Fruit fly (Drosophila melanogaster) whole organism, embryonic: ENCODE measurements around the gene fd96Cb.
A peak's percentile ranks its signal among the peaks of the same experiment; 100 is the strongest.

Experiments used
- Antp ChIP-seq: fragments of 200-800 bp; sonication (Bioruptor generic); optimal IDR thresholded peaks from 3 replicates; lab custom pipeline; 2016; ENCODE audit warnings: missing biosample characterization, missing genetic modification characterization
- Bgb ChIP-seq: fragments of 200-800 bp; sonication (Bioruptor generic); IDR thresholded peaks from 2 replicates; pipeline ENCODE4 v1.3.6; 2022; ENCODE audit warnings: missing biosample characterization, missing genetic modification characterization; ENCODE audit not compliant: partially characterized antibody
- CG10462 ChIP-seq: fragments of 200-800 bp; sonication (Bioruptor generic); optimal IDR thresholded peaks from 2 replicates; lab custom pipeline; 2016; ENCODE audit warnings: missing biosample characterization, missing genetic modification characterization
- CG11504 ChIP-seq: fragments of 200-800 bp; sonication (Bioruptor generic); optimal IDR thresholded peaks from 3 replicates; lab custom pipeline; 2019; ENCODE audit warnings: missing biosample characterization, mild to moderate bottlenecking, missing genetic modification characterization, moderate library complexity
- CG11560 ChIP-seq: fragments of 200-800 bp; sonication (Bioruptor generic); IDR thresholded peaks from 3 replicates; pipeline ENCODE4 v1.3.6; 2022; ENCODE audit warnings: missing biosample characterization, missing genetic modification characterization
- CG11695 ChIP-seq: fragments of 200-800 bp; sonication (Bioruptor generic); IDR thresholded peaks from 3 replicates; pipeline ENCODE4 v1.3.6; 2022; ENCODE audit warnings: missing biosample characterization, missing genetic modification characterization
- CG32532 ChIP-seq: fragments of 200-800 bp; sonication (Bioruptor generic); IDR thresholded peaks from 2 replicates; pipeline ENCODE4 v1.3.6; 2022; ENCODE audit warnings: missing biosample characterization, missing genetic modification characterization
- CG3407 ChIP-seq: fragments of 200-800 bp; sonication (Bioruptor generic); optimal IDR thresholded peaks from 2 replicates; lab custom pipeline; 2018; ENCODE audit warnings: missing biosample characterization, mild to moderate bottlenecking, missing genetic modification characterization
- CG34422 ChIP-seq: fragments of 200-800 bp; sonication (Bioruptor generic); IDR thresholded peaks from 3 replicates; pipeline ENCODE4 v1.3.6; 2022; ENCODE audit warnings: missing biosample characterization, missing genetic modification characterization
- CG3847 ChIP-seq: fragments of 200-800 bp; sonication (Bioruptor generic); IDR thresholded peaks from 2 replicates; pipeline ENCODE4 v1.3.6; 2022; ENCODE audit warnings: missing biosample characterization, missing genetic modification characterization
- CG3995 ChIP-seq: fragments of 200-800 bp; sonication (Bioruptor generic); optimal IDR thresholded peaks from 3 replicates; lab custom pipeline; 2016; ENCODE audit warnings: missing biosample characterization, missing genetic modification characterization
- CG4617 ChIP-seq: fragments of 200-800 bp; sonication (Bioruptor generic); optimal IDR thresholded peaks from 3 replicates; lab custom pipeline; 2016; ENCODE audit warnings: missing biosample characterization, missing genetic modification characterization, borderline replicate concordance
- CG6791 ChIP-seq: fragments of 200-800 bp; sonication (Bioruptor generic); IDR thresholded peaks from 3 replicates; pipeline ENCODE4 v1.3.6; 2022; ENCODE audit warnings: missing biosample characterization, missing genetic modification characterization; ENCODE audit not compliant: partially characterized antibody
- CG7839 ChIP-seq: fragments of 200-800 bp; sonication (Bioruptor generic); optimal IDR thresholded peaks from 3 replicates; lab custom pipeline; 2018; ENCODE audit warnings: missing biosample characterization, mild to moderate bottlenecking, missing genetic modification characterization, moderate library complexity
- CG8089 ChIP-seq: fragments of 200-800 bp; sonication (Bioruptor generic); optimal IDR thresholded peaks from 3 replicates; lab custom pipeline; 2016; ENCODE audit warnings: missing biosample characterization, missing genetic modification characterization
- CG9876 ChIP-seq: fragments of 200-800 bp; sonication (Bioruptor generic); optimal IDR thresholded peaks from 2 replicates; lab custom pipeline; 2016; ENCODE audit warnings: missing biosample characterization, missing genetic modification characterization
- CHES-1-like ChIP-seq: fragments of 200-800 bp; sonication (Bioruptor generic); optimal IDR thresholded peaks from 2 replicates; lab custom pipeline; 2016; ENCODE audit warnings: missing biosample characterization, missing genetic modification characterization
- CrebB ChIP-seq: fragments of 200-800 bp; sonication (Bioruptor generic); optimal IDR thresholded peaks from 3 replicates; lab custom pipeline; 2018; ENCODE audit warnings: missing biosample characterization, mild to moderate bottlenecking, missing genetic modification characterization
- Doc3 ChIP-seq: fragments of 200-800 bp; sonication (Bioruptor generic); IDR thresholded peaks from 3 replicates; pipeline ENCODE4 v1.3.6; 2022; ENCODE audit warnings: missing biosample characterization, missing genetic modification characterization; ENCODE audit not compliant: partially characterized antibody
- Dref ChIP-seq: fragments of 200-800 bp; sonication (Bioruptor generic); IDR thresholded peaks from 2 replicates; pipeline ENCODE4 v1.3.6; 2022; ENCODE audit warnings: missing biosample characterization, missing genetic modification characterization
- H2.0 ChIP-seq: fragments of 200-800 bp; sonication (Bioruptor generic); IDR thresholded peaks from 2 replicates; pipeline ENCODE4 v1.3.6; 2022; ENCODE audit warnings: missing biosample characterization, missing genetic modification characterization
- MBD-R2 ChIP-seq: fragments of 200-800 bp; sonication (Bioruptor generic); IDR thresholded peaks from 2 replicates; pipeline ENCODE4 v1.3.6; 2022; ENCODE audit warnings: missing biosample characterization, missing genetic modification characterization
- Rfx ChIP-seq: fragments of 200-800 bp; sonication (Bioruptor generic); IDR thresholded peaks from 2 replicates; pipeline ENCODE4 v1.3.6; 2022; ENCODE audit warnings: missing biosample characterization, missing genetic modification characterization
- Side ChIP-seq: fragments of 200-800 bp; sonication (Bioruptor generic); optimal IDR thresholded peaks from 2 replicates; lab custom pipeline; 2016; ENCODE audit warnings: missing biosample characterization, missing genetic modification characterization
- Sox100B ChIP-seq: fragments of 200-800 bp; sonication (Bioruptor generic); optimal IDR thresholded peaks from 3 replicates; lab custom pipeline; 2018; ENCODE audit warnings: missing biosample characterization, mild to moderate bottlenecking, missing genetic modification characterization
- Stat92E ChIP-seq, 3 experiments: fragments of >200 bp in 2 of 3; fragments of 200-800 bp in 1 of 3; sonication (Bioruptor generic) in 1 of 3; optimal IDR thresholded peaks; 2 replicates each; lab custom pipeline; 2017 to 2019; ENCODE audit warnings: missing biosample characterization in 3 of 3, missing genetic modification characterization in 3 of 3, mild to moderate bottlenecking in 1 of 3, moderate library complexity in 1 of 3
- Tbp ChIP-seq: fragments of >200 bp; optimal IDR thresholded peaks from 2 replicates; lab custom pipeline; 2018; ENCODE audit warnings: missing biosample characterization, missing genetic modification characterization
- YL-1 ChIP-seq: fragments of 200-800 bp; sonication (Bioruptor generic); optimal IDR thresholded peaks from 3 replicates; lab custom pipeline; 2017; ENCODE audit warnings: missing biosample characterization, mild to moderate bottlenecking, missing genetic modification characterization
- bbx ChIP-seq: fragments of 200-800 bp; sonication (Bioruptor generic); IDR thresholded peaks from 2 replicates; pipeline ENCODE4 v1.3.6; 2022; ENCODE audit warnings: missing biosample characterization, missing genetic modification characterization; ENCODE audit not compliant: partially characterized antibody
- danr ChIP-seq: fragments of 200-800 bp; sonication (Bioruptor generic); IDR thresholded peaks from 2 replicates; pipeline ENCODE4 v1.3.6; 2022; ENCODE audit warnings: missing biosample characterization, missing genetic modification characterization
- dm ChIP-seq: fragments of 200-800 bp; sonication (Bioruptor generic); optimal IDR thresholded peaks from 3 replicates; lab custom pipeline; 2016; ENCODE audit warnings: missing biosample characterization, missing genetic modification characterization
- gcm ChIP-seq: fragments of 200-800 bp; sonication (Bioruptor generic); optimal IDR thresholded peaks from 2 replicates; lab custom pipeline; 2019; ENCODE audit warnings: missing biosample characterization, mild to moderate bottlenecking, missing genetic modification characterization, moderate library complexity
- gro ChIP-seq: fragments of 200-800 bp; sonication (Bioruptor generic); optimal IDR thresholded peaks from 2 replicates; lab custom pipeline; 2016; ENCODE audit warnings: missing biosample characterization, missing genetic modification characterization
- her ChIP-seq: fragments of 200-800 bp; sonication (Bioruptor generic); optimal IDR thresholded peaks from 2 replicates; lab custom pipeline; 2016; ENCODE audit warnings: missing biosample characterization, missing genetic modification characterization
- lola ChIP-seq, 3 experiments: fragments of >200 bp in 2 of 3; fragments of 200-800 bp in 1 of 3; sonication (Bioruptor generic) in 1 of 3; optimal IDR thresholded peaks; 2 replicates each; lab custom pipeline; 2017 to 2019; ENCODE audit warnings: missing biosample characterization in 3 of 3, missing genetic modification characterization in 3 of 3, mild to moderate bottlenecking in 1 of 3, moderate library complexity in 1 of 3
- lov ChIP-seq, 2 experiments: fragments of 200-800 bp in 1 of 2; fragments of >200 bp in 1 of 2; sonication (Bioruptor generic) in 1 of 2; IDR thresholded peaks in 1 of 2; optimal IDR thresholded peaks in 1 of 2; 2 replicates in 1 of 2; 3 replicates in 1 of 2; pipeline versions ENCODE4 v1.3.6 to Lab custom; 2017 to 2022; ENCODE audit warnings: missing biosample characterization in 1 of 2, missing genetic modification characterization in 1 of 2
- mam ChIP-seq: fragments of 200-800 bp; sonication (Bioruptor generic); optimal IDR thresholded peaks from 3 replicates; lab custom pipeline; 2016; ENCODE audit warnings: missing biosample characterization, missing genetic modification characterization
- nerfin-2 ChIP-seq: fragments of 200-800 bp; sonication (Bioruptor generic); IDR thresholded peaks from 2 replicates; pipeline ENCODE4 v1.3.6; 2022; ENCODE audit warnings: missing biosample characterization, missing genetic modification characterization; ENCODE audit not compliant: partially characterized antibody
- pzg ChIP-seq: fragments of 200-800 bp; sonication (Bioruptor generic); optimal IDR thresholded peaks from 3 replicates; lab custom pipeline; 2018; ENCODE audit warnings: missing biosample characterization, mild to moderate bottlenecking, missing genetic modification characterization, moderate library complexity
- ro ChIP-seq: fragments of 200-800 bp; sonication (Bioruptor generic); IDR thresholded peaks from 2 replicates; pipeline ENCODE4 v1.3.6; 2022; ENCODE audit warnings: missing biosample characterization, missing genetic modification characterization
- sens ChIP-seq: fragments of 200-800 bp; sonication (Bioruptor generic); peaks from one replicate; lab custom pipeline; 2016; ENCODE audit warnings: missing biosample characterization, missing genetic modification characterization
- slbo ChIP-seq: fragments of 200-800 bp; sonication (Bioruptor generic); IDR thresholded peaks from 2 replicates; pipeline ENCODE4 v1.3.6; 2022; ENCODE audit warnings: missing biosample characterization, missing genetic modification characterization
- sna ChIP-seq: fragments of 200-800 bp; sonication (Bioruptor generic); IDR thresholded peaks from 2 replicates; pipeline ENCODE4 v1.3.6; 2022; ENCODE audit warnings: missing biosample characterization, missing genetic modification characterization; ENCODE audit not compliant: partially characterized antibody
- stc ChIP-seq: fragments of 200-800 bp; sonication (Bioruptor generic); IDR thresholded peaks from 2 replicates; pipeline ENCODE4 v1.3.6; 2022; ENCODE audit warnings: missing biosample characterization, missing genetic modification characterization
- tna ChIP-seq: fragments of 200-800 bp; sonication (Bioruptor generic); IDR thresholded peaks from 2 replicates; pipeline ENCODE4 v1.3.6; 2022; ENCODE audit warnings: missing biosample characterization, missing genetic modification characterization; ENCODE audit not compliant: partially characterized antibody
- trem ChIP-seq: fragments of 200-800 bp; optimal IDR thresholded peaks from 3 replicates; lab custom pipeline; 2019; ENCODE audit warnings: missing biosample characterization, mild to moderate bottlenecking, missing genetic modification characterization, moderate library complexity
- unc-4 ChIP-seq: fragments of 200-800 bp; sonication (Bioruptor generic); IDR thresholded peaks from 2 replicates; pipeline ENCODE4 v1.3.6; 2022; ENCODE audit warnings: missing biosample characterization, missing genetic modification characterization; ENCODE audit not compliant: partially characterized antibody
- zfh1 ChIP-seq: fragments of 200-800 bp; sonication (Bioruptor generic); IDR thresholded peaks from 3 replicates; pipeline ENCODE4 v1.3.6; 2022; ENCODE audit warnings: missing biosample characterization, missing genetic modification characterization

Gene fd96Cb

DNA sequence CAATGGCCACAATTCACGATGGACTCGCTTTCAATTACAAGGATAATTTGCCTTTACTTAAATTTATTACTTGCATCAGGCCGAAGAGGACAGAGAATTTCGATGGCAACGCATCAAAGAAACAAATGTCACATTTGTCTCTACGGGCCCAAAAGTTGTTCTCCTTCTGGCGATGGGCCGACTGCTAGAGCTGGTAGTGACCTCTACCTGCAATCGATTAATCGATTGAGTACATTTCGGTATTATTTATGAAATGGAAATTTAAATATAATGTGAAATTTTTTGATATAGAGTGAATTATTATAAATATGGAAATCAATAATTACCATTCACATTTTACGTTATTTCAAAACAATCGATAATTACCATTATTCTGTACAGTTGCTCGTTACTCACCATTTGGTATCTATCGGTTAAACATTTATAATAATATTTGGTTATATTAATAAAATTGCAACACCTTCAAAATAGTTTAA, 28.0 kb downstream of the fd96Cb start, which contains the start of the genes CG31510 and TTLL5 (continued):
- TF ChIP-seq CG7839 (tag; lab: Kevin White, UChicago) (no peak), ro (GFP tag; lab: Robert Waterston, UW) (no peak), tna (GFP tag; lab: Robert Waterston, UW) (peak; percentile 15; the same call in 1 of the 2 replicates), trem (no peak), gro (GFP tag; lab: Kevin White, UChicago) (peak; percentile 30), sens (GFP tag; lab: Kevin White, UChicago) (peak; percentile 67), CG10462 (GFP tag; lab: Kevin White, UChicago) (no peak), CG11695 (GFP tag; lab: Robert Waterston, UW) (peak; percentile 26; the same call in 1 of the 3 replicates), CG9876 (GFP tag; lab: Kevin White, UChicago) (no peak), YL-1 (GFP tag; lab: Kevin White, UChicago) (peak; percentile 32), bbx (GFP tag; lab: Robert Waterston, UW) (peak; percentile 60), dm (GFP tag; lab: Kevin White, UChicago) (peak; percentile 27), mam (GFP tag; lab: Kevin White, UChicago) (peak; percentile 27), CG11560 (0 out of 3 replicates have a peak, but pooled peaks have one; percentile 30), Bgb (GFP tag; lab: Robert Waterston, UW) (peak; percentile 66), zfh1 (GFP tag; lab: Robert Waterston, UW) (peak; percentile 49; the same call in 1 of the 3 replicates), CG3407 (GFP tag; lab: Kevin White, UChicago) (no peak), CG11504 (tag; lab: Kevin White, UChicago) (no peak), CG3995 (GFP tag; lab: Kevin White, UChicago) (peak; percentile 79), Doc3 (peak; percentile 70), MBD-R2 (GFP tag; lab: Robert Waterston, UW) (peak; percentile 71), danr (0 out of 2 replicates have a peak, but pooled peaks have one; percentile 10), Side (GFP tag; lab: Kevin White, UChicago) (peak; percentile 8), lola (GFP tag; optimal IDR thresholded peaks at IDR 0.05; lab: Kevin White, UChicago) (peak in 1 of 3 experiments; percentile 18), her (peak; percentile 11), stc (GFP tag; lab: Robert Waterston, UW) (0 out of 2 replicates have a peak, but pooled peaks have one; percentile 31), Stat92E (GFP tag; optimal IDR thresholded peaks at IDR 0.05; lab: Kevin White, UChicago) (peak in 1 of 3 experiments; percentile 16), CG6791 (GFP tag; lab: Robert Waterston, UW) (peak; percentile 84), Antp (GFP tag; lab: Kevin White, UChicago) (no peak), CHES-1-like (GFP tag; lab: Kevin White, UChicago) (peak; percentile 13), Dref (GFP tag; lab: Robert Waterston, UW) (peak; percentile 72), H2.0 (GFP tag; lab: Robert Waterston, UW) (peak; percentile 13; the same call in 1 of the 2 replicates), CG4617 (GFP tag; lab: Kevin White, UChicago) (peak; percentile 49), gcm (GFP tag; lab: Kevin White, UChicago) (peak; percentile 13), CG32532 (GFP tag; lab: Robert Waterston, UW) (no peak), CG34422 (GFP tag; lab: Robert Waterston, UW) (0 out of 3 replicates have a peak, but pooled peaks have one; percentile 43), sna (GFP tag; lab: Robert Waterston, UW) (peak; percentile 61), Sox100B (GFP tag; lab: Kevin White, UChicago) (peak; percentile 42), Tbp (GFP tag; lab: Kevin White, UChicago) (no peak), slbo (GFP tag; lab: Robert Waterston, UW) (peak; percentile 36; the same call in 1 of the 2 replicates), pzg (GFP tag; lab: Kevin White, UChicago) (peak; percentile 43), Rfx (GFP tag; lab: Robert Waterston, UW) (peak; percentile 40; the same call in 1 of the 2 replicates), lov (optimal IDR thresholded peaks at IDR 0.05; lab: Kevin White, UChicago) (no peak), lov (GFP tag; IDR thresholded peaks at IDR 0.05; lab: Robert Waterston, UW) (0 out of 3 replicates have a peak, but pooled peaks have one; percentile 67), CG8089 (GFP tag; lab: Kevin White, UChicago) (no peak), CG3847 (peak; percentile 17; the same call in 1 of the 2 replicates), CrebB (tag; lab: Kevin White, UChicago) (peak; percentile 9), unc-4 (GFP tag; lab: Robert Waterston, UW) (peak; percentile 57; the same call in 1 of the 2 replicates), nerfin-2 (GFP tag; lab: Robert Waterston, UW) (peak; percentile 26; the same call in 1 of the 2 replicates)
